Fruit fly (Drosophila melanogaster) whole organism, pupa: ENCODE measurements around the gene Dnaaf6.
A peak's percentile ranks its signal among the peaks of the same experiment; 100 is the strongest.

Source experiments
- CG10348 ChIP-seq: fragments of 200-800 bp; sonication (Bioruptor generic); IDR thresholded peaks from 2 replicates; pipeline ENCODE4 v1.3.6; 2022; ENCODE audit warnings: missing biosample characterization, missing genetic modification characterization
- CG12605 ChIP-seq: fragments of 200-800 bp; sonication (Bioruptor generic); IDR thresholded peaks from 2 replicates; pipeline ENCODE4 v1.3.6; 2022; ENCODE audit warnings: missing biosample characterization, missing genetic modification characterization
- CG13204 ChIP-seq: fragments of 200-800 bp; sonication (Bioruptor generic); optimal IDR thresholded peaks from 2 replicates; lab custom pipeline; 2018; ENCODE audit warnings: missing biosample characterization, mild to moderate bottlenecking, missing genetic modification characterization, moderate library complexity
- CG14655 ChIP-seq: fragments of 200-800 bp; sonication (Bioruptor generic); optimal IDR thresholded peaks from 3 replicates; lab custom pipeline; 2017; ENCODE audit warnings: mild to moderate bottlenecking, missing biosample characterization, missing genetic modification reagents, missing genetic modification characterization
- CG15710 ChIP-seq: fragments of 200-800 bp; sonication (Bioruptor generic); optimal IDR thresholded peaks from 2 replicates; lab custom pipeline; 2018; ENCODE audit warnings: missing biosample characterization, mild to moderate bottlenecking, missing genetic modification characterization, moderate library complexity
- CG17806 ChIP-seq: fragments of 200-800 bp; sonication (Bioruptor generic); optimal IDR thresholded peaks from 2 replicates; lab custom pipeline; 2018; ENCODE audit warnings: missing biosample characterization, mild to moderate bottlenecking, missing genetic modification characterization, moderate library complexity
- CG32121 ChIP-seq: fragments of 200-800 bp; sonication (Bioruptor generic); IDR thresholded peaks from 2 replicates; pipeline ENCODE4 v1.3.6; 2022; ENCODE audit warnings: missing biosample characterization, missing genetic modification characterization
- CG34367 ChIP-seq: fragments of 200-800 bp; sonication (Bioruptor generic); optimal IDR thresholded peaks from 2 replicates; lab custom pipeline; 2018; ENCODE audit warnings: missing biosample characterization, mild to moderate bottlenecking, missing genetic modification characterization
- CG4496 ChIP-seq: fragments of 200-800 bp; sonication (Bioruptor generic); IDR thresholded peaks from 3 replicates; pipeline ENCODE4 v1.3.6; 2022; ENCODE audit warnings: missing biosample characterization, missing genetic modification characterization
- CG8159 ChIP-seq: fragments of 200-800 bp; sonication (Bioruptor generic); optimal IDR thresholded peaks from 3 replicates; lab custom pipeline; 2018; ENCODE audit warnings: missing biosample characterization, mild to moderate bottlenecking, missing genetic modification characterization, moderate library complexity
- CG8301 ChIP-seq: fragments of 200-800 bp; sonication (Bioruptor generic); optimal IDR thresholded peaks from 2 replicates; lab custom pipeline; 2018; ENCODE audit warnings: missing biosample characterization, mild to moderate bottlenecking, missing genetic modification characterization
- CG9948 ChIP-seq: fragments of 200-800 bp; sonication (Bioruptor generic); optimal IDR thresholded peaks from 2 replicates; lab custom pipeline; 2018; ENCODE audit warnings: missing biosample characterization, mild to moderate bottlenecking, missing genetic modification characterization, moderate library complexity
- D1 ChIP-seq: fragments of 200-800 bp; sonication (Bioruptor generic); optimal IDR thresholded peaks from 2 replicates; lab custom pipeline; 2018; ENCODE audit warnings: missing biosample characterization, mild to moderate bottlenecking, missing genetic modification characterization, moderate library complexity
- EcR ChIP-seq: fragments of 200-800 bp; sonication (Bioruptor generic); optimal IDR thresholded peaks from 3 replicates; lab custom pipeline; 2019; ENCODE audit warnings: missing biosample characterization, missing genetic modification characterization, mild to moderate bottlenecking, moderate library complexity, missing genetic modification reagents
- Ets98B ChIP-seq: fragments of 200-800 bp; sonication (Bioruptor generic); IDR thresholded peaks from 2 replicates; pipeline ENCODE4 v1.3.6; 2022; ENCODE audit warnings: missing biosample characterization, missing genetic modification characterization
- Pif1A ChIP-seq: fragments of 200-800 bp; sonication (Bioruptor generic); optimal IDR thresholded peaks from 3 replicates; lab custom pipeline; 2016; ENCODE audit warnings: missing biosample characterization, missing genetic modification characterization
- Pif1B ChIP-seq: fragments of 200-800 bp; sonication (Bioruptor generic); optimal IDR thresholded peaks from 3 replicates; lab custom pipeline; 2016; ENCODE audit warnings: missing biosample characterization, missing genetic modification characterization
- Snoo ChIP-seq: fragments of 200-800 bp; sonication (Bioruptor generic); optimal IDR thresholded peaks from 3 replicates; lab custom pipeline; 2017; ENCODE audit warnings: missing biosample characterization, mild to moderate bottlenecking, missing genetic modification characterization, inconsistent platforms
- fd96Ca ChIP-seq: fragments of 200-800 bp; sonication (Bioruptor generic); IDR thresholded peaks from 3 replicates; pipeline ENCODE4 v1.3.6; 2022; ENCODE audit warnings: missing biosample characterization, missing genetic modification characterization
- gl ChIP-seq: fragments of 200-800 bp; sonication (Bioruptor generic); optimal IDR thresholded peaks from 2 replicates; lab custom pipeline; 2018; ENCODE audit warnings: missing biosample characterization, mild to moderate bottlenecking, missing genetic modification characterization
- rn ChIP-seq: fragments of 200-800 bp; sonication (Bioruptor generic); IDR thresholded peaks from 2 replicates; pipeline ENCODE4 v1.3.6; 2022; ENCODE audit warnings: missing biosample characterization, missing genetic modification characterization

Dnaaf6 gene

dm6 chr3L:14639778-14640177 is 44.8 kb upstream of the Dnaaf6 start:
- TF ChIP-seq gl (tag; lab: Kevin White, UChicago) (peak; percentile 23), rn (GFP tag; lab: Robert Waterston, UW) (no peak), D1 (tag; lab: Kevin White, UChicago) (no peak), CG14655 (no peak), Ets98B (GFP tag; lab: Robert Waterston, UW) (no peak), CG15710 (tag; lab: Kevin White, UChicago) (peak; percentile 8), Pif1A (GFP tag; lab: Kevin White, UChicago) (no peak), EcR (no peak), Pif1B (no peak), Snoo (tag; lab: Kevin White, UChicago) (no peak), CG17806 (tag; lab: Kevin White, UChicago) (peak; percentile 40), CG8159 (tag; lab: Kevin White, UChicago) (peak; percentile 41), CG34367 (no peak), CG9948 (tag; lab: Kevin White, UChicago) (no peak), CG13204 (peak; percentile 16)

dm6 chr3L:14640814-14641317 is 43.7 kb upstream of the Dnaaf6 start:
- TF ChIP-seq CG17806 (tag; lab: Kevin White, UChicago) (no peak), rn (GFP tag; lab: Robert Waterston, UW) (no peak), CG4496 (GFP tag; lab: Robert Waterston, UW) (no peak), EcR (peak; percentile 38), CG8301 (tag; lab: Kevin White, UChicago) (no peak)
- TF ChIP-seq, all 21 proteins: peak for 1

dm6 chr3L:14641969-14642485 is 42.5 kb upstream of the Dnaaf6 start:
- peak; percentile 59 for TF ChIP-seq EcR
- TF ChIP-seq CG14655 = no peak

dm6 chr3L:14642820-14643219 is 41.7 kb upstream of the Dnaaf6 start:
- TF ChIP-seq rn (GFP tag; lab: Robert Waterston, UW) (no peak), CG14655 (no peak), CG34367 (no peak), EcR (no peak), Ets98B (GFP tag; lab: Robert Waterston, UW) (no peak), CG9948 (tag; lab: Kevin White, UChicago) (no peak), D1 (tag; lab: Kevin White, UChicago) (no peak), CG12605 (no peak), Snoo (tag; lab: Kevin White, UChicago) (no peak), Pif1B (no peak), CG17806 (tag; lab: Kevin White, UChicago) (no peak), CG13204 (no peak), CG10348 (GFP tag; lab: Robert Waterston, UW) (no peak), Pif1A (GFP tag; lab: Kevin White, UChicago) (no peak), CG8301 (tag; lab: Kevin White, UChicago) (no peak)

dm6 chr3L:14643692-14644091 is 40.9 kb upstream of the Dnaaf6 start:
- no peak for TF ChIP-seq CG32121
- no peak for TF ChIP-seq Snoo (tag; lab: Kevin White, UChicago)
- TF ChIP-seq CG17806 (tag; lab: Kevin White, UChicago) = no peak
- no peak for TF ChIP-seq rn (GFP tag; lab: Robert Waterston, UW)
- TF ChIP-seq CG8159 (tag; lab: Kevin White, UChicago) = no peak
- no peak for TF ChIP-seq CG14655
- TF ChIP-seq Pif1B = no peak
- no peak for TF ChIP-seq CG15710 (tag; lab: Kevin White, UChicago)
- TF ChIP-seq CG13204 = no peak
- no peak for TF ChIP-seq EcR

- TF ChIP-seq CG32121 = no peak
- no peak for TF ChIP-seq rn (GFP tag; lab: Robert Waterston, UW)
- TF ChIP-seq CG34367 = no peak
- TF ChIP-seq Ets98B (GFP tag; lab: Robert Waterston, UW) = no peak
- no peak for TF ChIP-seq CG8301 (tag; lab: Kevin White, UChicago)
- no peak for TF ChIP-seq Pif1A (GFP tag; lab: Kevin White, UChicago)
- no peak for TF ChIP-seq gl (tag; lab: Kevin White, UChicago)
- TF ChIP-seq CG10348 (GFP tag; lab: Robert Waterston, UW) = no peak
- no peak for TF ChIP-seq CG12605
- TF ChIP-seq fd96Ca = no peak
Observed at dm6 chr3L:14645120-14645519, 39.4 kb upstream of the Dnaaf6 start.

dm6 chr3L:14645934-14646333 is 38.6 kb upstream of the Dnaaf6 start:
- TF ChIP-seq CG10348 (GFP tag; lab: Robert Waterston, UW) (no peak), EcR (peak; percentile 35), CG8301 (tag; lab: Kevin White, UChicago) (no peak), CG17806 (tag; lab: Kevin White, UChicago) (no peak)
